Worm (Caenorhabditis elegans): ENCODE measurements around the gene gspd-1.

- TF ChIP-seq tbx-37 (GFP tag; conservative IDR thresholded peaks at IDR 0.05) (no peak), flt-1 (GFP tag; IDR thresholded peaks at IDR 0.05) (no peak), tra-4 (tag; optimal IDR thresholded peaks at IDR 0.05) (no peak), ama-1 (optimal IDR thresholded peaks at IDR 0.05) (no peak), hmg-4 (GFP tag; optimal IDR thresholded peaks at IDR 0.05) (no peak), F13C5.2 (tag; optimal IDR thresholded peaks at IDR 0.05) (no peak), tbx-11 (GFP tag; IDR thresholded peaks at IDR 0.05) (no peak), ets-7 (tag; optimal IDR thresholded peaks at IDR 0.05) (no peak), ceh-13 (GFP tag; optimal IDR thresholded peaks at IDR 0.05) (no peak), aly-1 (tag; optimal IDR thresholded peaks at IDR 0.05) (no peak), B0310.2 (tag; optimal IDR thresholded peaks at IDR 0.05) (no peak), scrt-1 (GFP tag; IDR thresholded peaks at IDR 0.05) (no peak), hmbx-1 (tag; optimal IDR thresholded peaks at IDR 0.05) (no peak)
Measured at ce11 chrIV:11306548-11306947, 10.7 kb upstream of the gspd-1 start, which contains the start of gene B0035.13.

Measured in whole organism, early embryonic.